Fruit fly (Drosophila melanogaster) whole organism, wandering third instar larva: ENCODE measurements around the gene Cpr65Av.

Experiments
- CrebA ChIP-seq: fragments of 200-800 bp; sonication (Bioruptor generic); optimal IDR thresholded peaks from 2 replicates; lab custom pipeline; 2016; ENCODE audit warnings: missing biosample characterization, mild to moderate bottlenecking, missing genetic modification characterization, borderline replicate concordance
- Hr78 ChIP-seq: fragments of >200 bp; optimal IDR thresholded peaks from 2 replicates; lab custom pipeline; 2017; ENCODE audit warnings: missing biosample characterization, missing genetic modification characterization
- Hr83 ChIP-seq: fragments of 200-300 bp; sonication (Bioruptor generic); optimal IDR thresholded peaks from 2 replicates; lab custom pipeline; 2016; ENCODE audit warnings: missing biosample characterization, mild to moderate bottlenecking, missing genetic modification characterization, moderate library complexity; ENCODE audit not compliant: poor library complexity, severe bottlenecking
- Myc ChIP-seq: fragments of >200 bp; optimal IDR thresholded peaks from 2 replicates; lab custom pipeline; 2017
- br ChIP-seq: fragments of 200-800 bp; sonication (Bioruptor generic); optimal IDR thresholded peaks from 2 replicates; lab custom pipeline; 2016; ENCODE audit warnings: missing biosample characterization, missing genetic modification characterization
- lola ChIP-seq: fragments of >200 bp; optimal IDR thresholded peaks from 2 replicates; lab custom pipeline; 2017; ENCODE audit warnings: missing biosample characterization, missing genetic modification characterization
- usp ChIP-seq: fragments of >200 bp; optimal IDR thresholded peaks from 2 replicates; lab custom pipeline; 2017; ENCODE audit warnings: missing biosample characterization, missing genetic modification characterization

DNA sequence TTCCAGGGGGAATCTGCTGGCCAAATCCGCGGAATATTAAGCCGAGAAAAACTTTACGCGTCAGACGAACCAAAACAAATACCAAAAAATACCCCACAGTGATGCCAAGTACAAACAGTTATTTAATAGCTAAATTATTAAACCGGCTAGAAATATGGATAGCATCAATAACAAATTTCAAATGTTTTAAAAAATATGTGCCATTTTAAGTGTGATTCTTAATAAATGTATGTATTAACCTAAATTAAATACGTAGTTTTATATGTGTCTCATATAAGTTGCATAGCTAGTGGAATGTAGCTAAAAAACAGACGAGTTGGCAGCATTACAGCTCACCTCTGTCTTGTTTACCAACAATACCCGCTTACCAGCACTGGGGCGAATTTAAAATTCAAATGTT lies 42.0 kb upstream of the Cpr65Av start, which contains the start of gene CG10274:
- TF ChIP-seq Hr83 (no peak), CrebA (GFP tag; lab: Kevin White, UChicago) (no peak), Hr78 (no peak), Myc (lab: Kevin White, UChicago) (peak; percentile 99), br (GFP tag; lab: Kevin White, UChicago) (no peak), lola (no peak), usp (GFP tag; lab: Kevin White, UChicago) (no peak)
